Worm (Caenorhabditis elegans): ENCODE results near the gene cpna-1.

Gene cpna-1

ce11 chrII:4228112-4228770 lies 41.8 kb downstream of the cpna-1 start (continued):
- TF ChIP-seq pbrm-1 (GFP tag; IDR thresholded peaks at IDR 0.05) (no peak), rcor-1 (GFP tag; IDR thresholded peaks at IDR 0.05) (no peak; the same call in 1 of the 2 replicates), ztf-26 (tag; optimal IDR thresholded peaks at IDR 0.05) (no peak), aptf-3 (GFP tag; IDR thresholded peaks at IDR 0.05) (0 out of 2 replicates have a peak, but pooled peaks have one; percentile 25), sptf-2 (GFP tag; optimal IDR thresholded peaks at IDR 0.05) (no peak), ztf-25 (GFP tag; IDR thresholded peaks at IDR 0.05) (no peak), ets-4 (GFP tag; optimal IDR thresholded peaks at IDR 0.05) (no peak), tbx-9 (tag; optimal IDR thresholded peaks at IDR 0.05; ENCODE audit: borderline replicate concordance) (no peak), lsy-27 (tag; optimal IDR thresholded peaks at IDR 0.05; ENCODE audit: borderline replicate concordance, insufficient read depth) (no peak), ceh-27 (GFP tag; optimal IDR thresholded peaks at IDR 0.05) (no peak), madf-8 (GFP tag; conservative IDR thresholded peaks at IDR 0.05) (no peak), F49E8.2 (tag; optimal IDR thresholded peaks at IDR 0.05; ENCODE audit: insufficient read depth) (peak; percentile 69), B0019.2 (GFP tag; conservative IDR thresholded peaks at IDR 0.05) (no peak), hlh-26 (GFP tag; conservative IDR thresholded peaks at IDR 0.05) (no peak), rpc-1 (optimal IDR thresholded peaks at IDR 0.05) (no peak), rpc-1 (tag; optimal IDR thresholded peaks at IDR 0.05) (no peak), dox-1 (GFP tag; IDR thresholded peaks at IDR 0.05) (peak; percentile 4; the same call in 1 of the 2 replicates), lin-35 (GFP tag; optimal IDR thresholded peaks at IDR 0.05) (no peak), ceh-100 (GFP tag; IDR thresholded peaks at IDR 0.05) (no peak), aptf-2 (GFP tag; conservative IDR thresholded peaks at IDR 0.05) (no peak), K11D2.4 (GFP tag; IDR thresholded peaks at IDR 0.05) (no peak), hsf-1 (GFP tag; IDR thresholded peaks at IDR 0.05) (peak; percentile 49; the same call in 1 of the 2 replicates), madf-3 (GFP tag; IDR thresholded peaks at IDR 0.05) (no peak), lag-1 (GFP tag; IDR thresholded peaks at IDR 0.05) (no peak), tbp1 (GFP tag; optimal IDR thresholded peaks at IDR 0.05) (peak; percentile 21), Y95B8A.8 (GFP tag; IDR thresholded peaks at IDR 0.05) (no peak), F57C9.4 (tag; optimal IDR thresholded peaks at IDR 0.05) (no peak), ceh-79 (tag; optimal IDR thresholded peaks at IDR 0.05) (no peak), bed-1 (GFP tag; IDR thresholded peaks at IDR 0.05) (no peak), cebp-1 (GFP tag; IDR thresholded peaks at IDR 0.05) (no peak), cebp-1 (tag; optimal IDR thresholded peaks at IDR 0.05) (peak; percentile 4), T26A5.8 (tag; optimal IDR thresholded peaks at IDR 0.05) (no peak), nfyb-1 (GFP tag; IDR thresholded peaks at IDR 0.05) (0 out of 2 replicates have a peak, but pooled peaks have one; percentile 35), mxl-1 (tag; optimal IDR thresholded peaks at IDR 0.05) (peak; percentile 5), mel-28 (tag; optimal IDR thresholded peaks at IDR 0.05; ENCODE audit: borderline replicate concordance) (no peak), nhr-120 (GFP tag; IDR thresholded peaks at IDR 0.05) (no peak), K12H6.12 (tag; optimal IDR thresholded peaks at IDR 0.05) (no peak), attf-3 (GFP tag; conservative IDR thresholded peaks at IDR 0.05) (no peak), snpc-4 (GFP tag; optimal IDR thresholded peaks at IDR 0.05) (no peak), snpc-4 (tag; optimal IDR thresholded peaks at IDR 0.05) (no peak), dpff-1 (tag; optimal IDR thresholded peaks at IDR 0.05) (no peak), D2030.7 (GFP tag; IDR thresholded peaks at IDR 0.05) (no peak), madf-10 (tag; optimal IDR thresholded peaks at IDR 0.05) (no peak), nhr-179 (tag; optimal IDR thresholded peaks at IDR 0.05) (no peak), die-1 (tag; optimal IDR thresholded peaks at IDR 0.05) (no peak), hrde-1 (tag; optimal IDR thresholded peaks at IDR 0.05; ENCODE audit: borderline replicate concordance) (no peak), C17E4.6 (GFP tag; IDR thresholded peaks at IDR 0.05) (no peak), sdz-38 (tag; optimal IDR thresholded peaks at IDR 0.05) (no peak), akir-1 (GFP tag; optimal IDR thresholded peaks at IDR 0.05) (no peak)

Measured in whole organism, young adult.